Worm (Caenorhabditis elegans) whole organism, L4 larva: Measurements from ENCODE around the gene mrps-5.
A peak's percentile ranks its signal among the peaks of the same experiment; 100 is the strongest.

Source experiments
- D1046.2 ChIP-seq: fragments of 200-800 bp; sonication (Bioruptor generic); IDR thresholded peaks from 2 replicates; pipeline ENCODE4 v1.3.6; 2022; ENCODE audit warnings: missing genetic modification characterization, missing compliant biosample characterization
- F44E2.7 ChIP-seq: fragments of 200-800 bp; sonication (Bioruptor generic); IDR thresholded peaks from 2 replicates; pipeline ENCODE4 v2.1.2; 2022; ENCODE audit warnings: missing genetic modification characterization, missing compliant biosample characterization
- F49E8.2 ChIP-seq: sonication (generic microtip); optimal IDR thresholded peaks from 2 replicates; lab custom pipeline; 2016; ENCODE audit warnings: missing compliant biosample characterization, mild to moderate bottlenecking, missing genetic modification characterization, borderline replicate concordance
- T20F7.1 ChIP-seq: fragments of 200-800 bp; sonication (Bioruptor generic); optimal IDR thresholded peaks from 2 replicates; lab custom pipeline; 2018; ENCODE audit warnings: mild to moderate bottlenecking, missing genetic modification characterization, missing compliant biosample characterization
- T26A8.4 ChIP-seq: fragments of 200-800 bp; sonication (Bioruptor generic); IDR thresholded peaks from 2 replicates; pipeline ENCODE4 v1.3.6; 2022; ENCODE audit warnings: missing genetic modification characterization, missing compliant biosample characterization
- Y75B8A.6 ChIP-seq: fragments of 200-800 bp; sonication (Bioruptor generic); IDR thresholded peaks from 2 replicates; pipeline ENCODE4 v1.3.6; 2022; ENCODE audit warnings: missing genetic modification reagents, missing genetic modification characterization, missing compliant biosample characterization
- ZK337.2 ChIP-seq: fragments of 200-800 bp; sonication (Bioruptor generic); IDR thresholded peaks from 2 replicates; pipeline ENCODE4 v1.3.6; 2022; ENCODE audit warnings: missing genetic modification reagents, missing genetic modification characterization, missing compliant biosample characterization
- arid-1 ChIP-seq: fragments of 200-800 bp; sonication (Bioruptor generic); conservative IDR thresholded peaks from 2 replicates; pipeline ENCODE4 v1.3.6; 2022; ENCODE audit warnings: missing genetic modification reagents, missing genetic modification characterization, missing compliant biosample characterization
- ceh-32 ChIP-seq: sonication (generic microtip); optimal IDR thresholded peaks from 2 replicates; lab custom pipeline; 2016; ENCODE audit warnings: mild to moderate bottlenecking, missing genetic modification characterization, missing compliant biosample characterization; ENCODE audit not compliant: poor library complexity
- ceh-44 ChIP-seq: fragments of 200-800 bp; sonication (Bioruptor generic); IDR thresholded peaks from 2 replicates; pipeline ENCODE4 v1.3.6; 2022; ENCODE audit warnings: missing genetic modification reagents, missing genetic modification characterization, missing compliant biosample characterization
- ceh-82 ChIP-seq: sonication (generic microtip); optimal IDR thresholded peaks from 2 replicates; lab custom pipeline; 2017; ENCODE audit warnings: missing biosample characterization, missing genetic modification characterization
- ces-1 ChIP-seq: fragments of 150-350 bp; sonication (generic microtip); optimal IDR thresholded peaks from 4 replicates; lab custom pipeline; 2014; ENCODE audit warnings: missing biosample characterization, missing genetic modification reagents, missing genetic modification characterization
- daf-12 ChIP-seq: fragments of 150-350 bp; optimal IDR thresholded peaks from 2 replicates; lab custom pipeline; 2014; ENCODE audit warnings: missing biosample characterization, missing genetic modification reagents, missing genetic modification characterization
- daf-16 ChIP-seq, 3 experiments: sonication (generic microtip); optimal IDR thresholded peaks; 2 replicates each; lab custom pipeline; 2016 to 2017; ENCODE audit warnings: missing genetic modification characterization in 3 of 3, missing genetic modification reagents in 3 of 3, mild to moderate bottlenecking in 2 of 3, missing compliant biosample characterization in 2 of 3, missing biosample characterization in 1 of 3, moderate library complexity in 1 of 3
- daf-19 ChIP-seq: fragments of 200-800 bp; sonication (Bioruptor generic); conservative IDR thresholded peaks from 2 replicates; pipeline ENCODE4 v1.3.6; 2022; ENCODE audit warnings: missing genetic modification characterization, missing compliant biosample characterization
- dmd-8 ChIP-seq: fragments of 200-800 bp; sonication (Bioruptor generic); IDR thresholded peaks from 2 replicates; pipeline ENCODE4 v1.3.6; 2022; ENCODE audit warnings: missing genetic modification characterization, missing compliant biosample characterization
- duxl-1 ChIP-seq: sonication (generic microtip); optimal IDR thresholded peaks from 2 replicates; lab custom pipeline; 2016; ENCODE audit warnings: mild to moderate bottlenecking, missing genetic modification characterization, moderate library complexity, missing compliant biosample characterization; ENCODE audit not compliant: poor library complexity
- egl-27 ChIP-seq: sonication (generic microtip); optimal IDR thresholded peaks from 3 replicates; lab custom pipeline; 2017; ENCODE audit warnings: missing biosample characterization, missing genetic modification reagents, missing genetic modification characterization
- hmg-1.1 ChIP-seq: fragments of 200-800 bp; sonication (Bioruptor generic); IDR thresholded peaks from 2 replicates; pipeline ENCODE4 v1.3.6; 2022; ENCODE audit warnings: missing genetic modification reagents, missing genetic modification characterization, missing compliant biosample characterization
- jun-1 ChIP-seq: fragments of 150-350 bp; optimal IDR thresholded peaks from 2 replicates; lab custom pipeline; 2014; ENCODE audit warnings: missing biosample characterization, missing genetic modification reagents, missing genetic modification characterization
- lim-7 ChIP-seq: fragments of 200-800 bp; sonication (Bioruptor generic); IDR thresholded peaks from 2 replicates; pipeline ENCODE4 v1.3.6; 2022; ENCODE audit warnings: missing genetic modification characterization, missing compliant biosample characterization
- lin-13 ChIP-seq: fragments of 150-350 bp; optimal IDR thresholded peaks from 2 replicates; lab custom pipeline; 2014; ENCODE audit warnings: missing biosample characterization, missing genetic modification reagents, missing genetic modification characterization
- mdt-29 ChIP-seq: fragments of 200-800 bp; sonication (Bioruptor generic); IDR thresholded peaks from 2 replicates; pipeline ENCODE4 v1.3.6; 2022; ENCODE audit warnings: missing genetic modification reagents, missing genetic modification characterization, missing compliant biosample characterization
- mes-2 ChIP-seq: sonication (generic microtip); optimal IDR thresholded peaks from 2 replicates; lab custom pipeline; 2016; ENCODE audit warnings: missing genotype, mild to moderate bottlenecking, missing genetic modification characterization, missing compliant biosample characterization; ENCODE audit not compliant: poor library complexity, severe bottlenecking
- nhr-111 ChIP-seq: fragments of 200-800 bp; sonication (Bioruptor generic); optimal IDR thresholded peaks from 2 replicates; lab custom pipeline; 2018; ENCODE audit warnings: mild to moderate bottlenecking, missing genetic modification characterization, missing compliant biosample characterization
- nhr-42 ChIP-seq: fragments of 200-800 bp; sonication (Bioruptor generic); IDR thresholded peaks from 2 replicates; pipeline ENCODE4 v1.3.6; 2022; ENCODE audit warnings: missing genetic modification characterization, missing compliant biosample characterization
- nhr-6 ChIP-seq: fragments of 150-350 bp; optimal IDR thresholded peaks from 2 replicates; lab custom pipeline; 2014; ENCODE audit warnings: missing biosample characterization, missing genetic modification characterization
- php-3 ChIP-seq: fragments of 200-800 bp; sonication (Bioruptor generic); IDR thresholded peaks from 2 replicates; pipeline ENCODE4 v1.3.6; 2022; ENCODE audit warnings: missing genetic modification reagents, missing genetic modification characterization, missing compliant biosample characterization
- rbr-2 ChIP-seq: sonication (generic microtip); optimal IDR thresholded peaks from 2 replicates; lab custom pipeline; 2016; ENCODE audit warnings: missing genotype, missing genetic modification characterization, missing compliant biosample characterization
- saeg-2 ChIP-seq: fragments of 200-800 bp; sonication (Bioruptor generic); IDR thresholded peaks from 2 replicates; pipeline ENCODE4 v1.3.6; 2022; ENCODE audit warnings: missing genetic modification reagents, missing genetic modification characterization, missing compliant biosample characterization
- sdz-12 ChIP-seq: fragments of 200-800 bp; sonication (Bioruptor generic); optimal IDR thresholded peaks from 2 replicates; lab custom pipeline; 2018; ENCODE audit warnings: mild to moderate bottlenecking, missing genetic modification characterization, missing compliant biosample characterization
- skn-1 ChIP-seq: fragments of 150-350 bp; optimal IDR thresholded peaks from 2 replicates; lab custom pipeline; 2014; ENCODE audit warnings: missing biosample characterization, missing genetic modification characterization
- snpc-4 ChIP-seq: fragments of 150-350 bp; optimal IDR thresholded peaks from 2 replicates; lab custom pipeline; 2014; ENCODE audit warnings: missing biosample characterization, missing genetic modification characterization
- spr-1 ChIP-seq: sonication (generic microtip); optimal IDR thresholded peaks from 2 replicates; lab custom pipeline; 2016; ENCODE audit warnings: mild to moderate bottlenecking, missing genetic modification characterization, missing compliant biosample characterization
- spr-3 ChIP-seq: fragments of 200-800 bp; sonication (Bioruptor generic); optimal IDR thresholded peaks from 2 replicates; lab custom pipeline; 2018; ENCODE audit warnings: mild to moderate bottlenecking, missing genetic modification characterization, missing compliant biosample characterization
- unc-39 ChIP-seq: sonication (generic microtip); optimal IDR thresholded peaks from 2 replicates; lab custom pipeline; 2017; ENCODE audit warnings: missing biosample characterization, missing genetic modification characterization
- unc-62 ChIP-seq, 3 experiments: fragments of 150-350 bp in 1 of 3; sonication (generic microtip); optimal IDR thresholded peaks in 2 of 3; peaks in 1 of 3; 1 replicate in 1 of 3; 2 replicates in 2 of 3; lab custom pipeline; 2014 to 2017; ENCODE audit warnings: missing biosample characterization in 3 of 3, missing genetic modification characterization in 3 of 3, missing genetic modification reagents in 3 of 3, missing genotype in 1 of 3
- zag-1 ChIP-seq: fragments of 150-350 bp; optimal IDR thresholded peaks from 2 replicates; lab custom pipeline; 2014; ENCODE audit warnings: missing biosample characterization, missing genetic modification characterization
- zfp-2 ChIP-seq: sonication (generic microtip); optimal IDR thresholded peaks from 2 replicates; lab custom pipeline; 2016; ENCODE audit warnings: mild to moderate bottlenecking, missing genetic modification characterization, missing compliant biosample characterization
- zfp-3 ChIP-seq: fragments of 200-800 bp; sonication (Bioruptor generic); conservative IDR thresholded peaks from 2 replicates; pipeline ENCODE4 v1.3.6; 2022; ENCODE audit warnings: missing genetic modification reagents, missing genetic modification characterization, missing compliant biosample characterization
- zip-11 ChIP-seq: fragments of 200-800 bp; sonication (Bioruptor generic); IDR thresholded peaks from 2 replicates; pipeline ENCODE4 v1.3.6; 2022; ENCODE audit warnings: missing genetic modification characterization, missing compliant biosample characterization

The mrps-5 gene

ce11 chrV:12579299-12579698, 16.0 kb downstream of the mrps-5 start, which contains the start of gene E02A10.3:
TSS of gene E02A10.3 (plus strand) at chrV:12579599.
- TF ChIP-seq nhr-111 (GFP tag; lab: Kevin White, UChicago) (no peak), mdt-29 (GFP tag; lab: Robert Waterston, UW) (no peak), lim-7 (GFP tag; lab: Robert Waterston, UW) (no peak), zag-1 (tag; lab: Kevin White, UChicago) (no peak), zip-11 (GFP tag; lab: Robert Waterston, UW) (no peak)

ce11 chrV:12583421-12583820, 20.1 kb downstream of the mrps-5 start:
- TF ChIP-seq D1046.2 (GFP tag; lab: Robert Waterston, UW) (no peak), daf-19 (GFP tag; lab: Robert Waterston, UW) (no peak), sdz-12 (GFP tag; lab: Kevin White, UChicago) (no peak), ceh-32 (tag; lab: Kevin White, UChicago) (no peak), mdt-29 (GFP tag; lab: Robert Waterston, UW) (no peak), dmd-8 (GFP tag; lab: Robert Waterston, UW) (no peak), unc-62 (GFP tag; optimal IDR thresholded peaks at IDR 0.05 in 1 of 2; lab: Kevin White, UChicago) (peak in 1 of 2 experiments; percentile 76), unc-62 (tag; optimal IDR thresholded peaks at IDR 0.05; lab: Kevin White, UChicago) (no peak), snpc-4 (no peak)
- TF ChIP-seq, all 104 proteins: peak for 1

ce11 chrV:12584771-12585170, 21.5 kb downstream of the mrps-5 start:
- peak in 1 of 2 experiments; percentile 94 for TF ChIP-seq unc-62 (GFP tag; optimal IDR thresholded peaks at IDR 0.05 in 1 of 2; lab: Kevin White, UChicago)
- no peak for TF ChIP-seq unc-62 (tag; optimal IDR thresholded peaks at IDR 0.05; lab: Kevin White, UChicago)
- TF ChIP-seq ceh-82 (tag; lab: Kevin White, UChicago): no peak

DNA sequence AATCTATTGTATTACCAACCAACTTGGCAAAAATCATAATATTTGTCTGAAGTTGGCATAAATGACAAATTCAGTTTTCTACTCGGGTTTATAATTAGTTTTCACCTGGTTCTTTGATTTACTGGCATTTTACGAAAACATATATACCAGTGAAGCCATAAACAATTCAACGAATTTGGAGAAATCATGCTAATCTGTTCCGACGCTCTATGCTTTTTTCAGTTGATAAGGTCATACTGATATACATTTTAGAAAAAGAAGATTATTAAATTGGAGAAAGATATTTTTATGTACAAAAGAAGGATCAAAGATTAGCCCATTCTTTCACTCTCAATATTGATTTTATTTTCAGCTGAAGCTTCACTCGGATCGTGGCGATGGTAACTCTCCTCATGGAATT, 23.5 kb downstream of the mrps-5 start:
- no peak for TF ChIP-seq php-3 (GFP tag; lab: Robert Waterston, UW)
- no peak for TF ChIP-seq hmg-1.1 (GFP tag; lab: Robert Waterston, UW)
- TF ChIP-seq arid-1 (GFP tag; lab: Robert Waterston, UW): no peak
- TF ChIP-seq zfp-3 (GFP tag; lab: Robert Waterston, UW): no peak
- TF ChIP-seq unc-39 (tag; lab: Kevin White, UChicago): no peak
- TF ChIP-seq F44E2.7 (GFP tag; lab: Robert Waterston, UW): no peak
- no peak for TF ChIP-seq snpc-4
- TF ChIP-seq T26A8.4: no peak
- no peak for TF ChIP-seq mes-2 (tag; lab: Kevin White, UChicago)
- TF ChIP-seq nhr-6 (tag; lab: Kevin White, UChicago): no peak
- no peak for TF ChIP-seq rbr-2 (tag; lab: Kevin White, UChicago)
- TF ChIP-seq T20F7.1 (GFP tag; lab: Kevin White, UChicago): no peak
- TF ChIP-seq F49E8.2 (tag; lab: Kevin White, UChicago): no peak

- TF ChIP-seq spr-3 (GFP tag; lab: Kevin White, UChicago) (no peak), saeg-2 (GFP tag; lab: Robert Waterston, UW) (no peak), ces-1 (GFP tag; lab: Kevin White, UChicago) (no peak), zfp-2 (no peak), lin-13 (GFP tag; lab: Kevin White, UChicago) (no peak), Y75B8A.6 (GFP tag; lab: Robert Waterston, UW) (no peak), egl-27 (tag; lab: Kevin White, UChicago) (no peak), spr-1 (no peak), ZK337.2 (GFP tag; lab: Robert Waterston, UW) (no peak), jun-1 (tag; lab: Kevin White, UChicago) (no peak), skn-1 (tag; lab: Kevin White, UChicago) (no peak), ceh-44 (GFP tag; lab: Robert Waterston, UW) (no peak), nhr-42 (GFP tag; lab: Robert Waterston, UW) (no peak), daf-12 (tag; lab: Kevin White, UChicago) (no peak), duxl-1 (tag; lab: Kevin White, UChicago) (no peak), sdz-12 (GFP tag; lab: Kevin White, UChicago) (no peak), daf-16 (GFP tag; optimal IDR thresholded peaks at IDR 0.05; lab: Kevin White, UChicago) (no peak), daf-16 (tag; optimal IDR thresholded peaks at IDR 0.05; lab: Kevin White, UChicago) (no peak)
These were observed 24.7 kb downstream of the mrps-5 start, which contains the start of gene C14C10.1 for ce11 chrV:12588030-12588429. TSS of gene C14C10.1 (plus strand) at chrV:12588330.
